Worm (Caenorhabditis elegans) whole organism, L3 larva: Measurements from ENCODE around the gene mspn-1.

Experiments used
- R02D3.7 ChIP-seq: fragments of 150-350 bp; optimal IDR thresholded peaks from 2 replicates; lab custom pipeline; 2014; ENCODE audit warnings: missing biosample characterization, missing genetic modification characterization
- ZK546.5 ChIP-seq: sonication (generic microtip); optimal IDR thresholded peaks from 2 replicates; lab custom pipeline; 2017; ENCODE audit warnings: missing biosample characterization, missing genetic modification characterization
- aly-2 ChIP-seq: fragments of 150-350 bp; optimal IDR thresholded peaks from 2 replicates; lab custom pipeline; 2014; ENCODE audit warnings: missing biosample characterization, missing genetic modification characterization
- ama-1 ChIP-seq: fragments of 150-350 bp; optimal IDR thresholded peaks from 2 replicates; lab custom pipeline; 2018
- ceh-16 ChIP-seq: sonication (generic microtip); optimal IDR thresholded peaks from 2 replicates; lab custom pipeline; 2017; ENCODE audit warnings: missing biosample characterization, missing genetic modification characterization
- ceh-28 ChIP-seq: fragments of 150-350 bp; optimal IDR thresholded peaks from 2 replicates; lab custom pipeline; 2014; ENCODE audit warnings: missing biosample characterization, missing genetic modification reagents, missing genetic modification characterization
- ceh-82 ChIP-seq: fragments of 150-350 bp; optimal IDR thresholded peaks from 2 replicates; lab custom pipeline; 2014; ENCODE audit warnings: missing biosample characterization, missing genetic modification characterization
- ceh-9 ChIP-seq: sonication (generic microtip); optimal IDR thresholded peaks from 2 replicates; lab custom pipeline; 2018; ENCODE audit warnings: missing biosample characterization, missing genetic modification characterization
- daf-12 ChIP-seq: fragments of 150-350 bp; optimal IDR thresholded peaks from 2 replicates; lab custom pipeline; 2014; ENCODE audit warnings: missing biosample characterization, missing genetic modification reagents, missing genetic modification characterization
- egl-27 ChIP-seq: sonication (generic microtip); optimal IDR thresholded peaks from 4 replicates; lab custom pipeline; 2017; ENCODE audit warnings: missing biosample characterization, missing genetic modification reagents, missing genetic modification characterization
- egl-5 ChIP-seq: fragments of 150-350 bp; optimal IDR thresholded peaks from 2 replicates; lab custom pipeline; 2017; ENCODE audit warnings: missing biosample characterization, missing genetic modification reagents, missing genetic modification characterization, inconsistent platforms
- elt-1 ChIP-seq: fragments of 150-350 bp; optimal IDR thresholded peaks from 2 replicates; lab custom pipeline; 2014; ENCODE audit warnings: missing biosample characterization, missing genetic modification characterization
- elt-2 ChIP-seq: sonication (generic microtip); optimal IDR thresholded peaks from 2 replicates; lab custom pipeline; 2016; ENCODE audit warnings: missing genetic modification reagents, mild to moderate bottlenecking, missing genetic modification characterization, missing compliant biosample characterization
- elt-3 ChIP-seq, 3 experiments: fragments of 150-350 bp in 1 of 3; sonication (generic microtip) in 2 of 3; optimal IDR thresholded peaks; 2 replicates in 2 of 3; 4 replicates in 1 of 3; lab custom pipeline; 2014 to 2017; ENCODE audit warnings: missing biosample characterization in 3 of 3, missing genetic modification characterization in 3 of 3
- eor-1 ChIP-seq, 2 experiments: fragments of 150-350 bp; optimal IDR thresholded peaks; 2 replicates each; lab custom pipeline; 2014 to 2018; ENCODE audit warnings: missing biosample characterization in 2 of 2, missing genetic modification characterization in 2 of 2
- fkh-10 ChIP-seq: sonication (generic microtip); optimal IDR thresholded peaks from 2 replicates; lab custom pipeline; 2017; ENCODE audit warnings: missing biosample characterization, missing genetic modification reagents, missing genetic modification characterization
- fkh-2 ChIP-seq: fragments of 150-350 bp; optimal IDR thresholded peaks from 2 replicates; lab custom pipeline; 2014; ENCODE audit warnings: missing biosample characterization, missing genetic modification reagents, missing genetic modification characterization
- fos-1 ChIP-seq: fragments of 150-350 bp; optimal IDR thresholded peaks from 2 replicates; lab custom pipeline; 2014; ENCODE audit warnings: missing biosample characterization, missing genetic modification characterization
- hmg-11 ChIP-seq: sonication (generic microtip); optimal IDR thresholded peaks from 2 replicates; lab custom pipeline; 2016; ENCODE audit warnings: missing genetic modification characterization, missing compliant biosample characterization
- jun-1 ChIP-seq: fragments of 150-350 bp; optimal IDR thresholded peaks from 2 replicates; lab custom pipeline; 2014; ENCODE audit warnings: missing biosample characterization, missing genetic modification reagents, missing genetic modification characterization
- lin-15B ChIP-seq: fragments of 150-350 bp; optimal IDR thresholded peaks from 2 replicates; lab custom pipeline; 2014; ENCODE audit warnings: missing biosample characterization, missing genetic modification characterization
- lin-39 ChIP-seq: fragments of 150-350 bp; optimal IDR thresholded peaks from 2 replicates; lab custom pipeline; 2018; ENCODE audit warnings: missing biosample characterization, missing genetic modification reagents, missing genetic modification characterization
- lsy-12 ChIP-seq: sonication (generic microtip); optimal IDR thresholded peaks from 2 replicates; lab custom pipeline; 2016; ENCODE audit warnings: mild to moderate bottlenecking, missing genetic modification characterization, missing compliant biosample characterization
- mdl-1 ChIP-seq: fragments of 150-350 bp; optimal IDR thresholded peaks from 2 replicates; lab custom pipeline; 2014; ENCODE audit warnings: missing biosample characterization, missing genetic modification characterization
- mml-1 ChIP-seq: fragments of 150-350 bp; sonication (generic microtip); optimal IDR thresholded peaks from 3 replicates; lab custom pipeline; 2014; ENCODE audit warnings: missing biosample characterization, missing genetic modification characterization
- nfya-1 ChIP-seq: sonication (generic microtip); optimal IDR thresholded peaks from 2 replicates; lab custom pipeline; 2017; ENCODE audit warnings: missing genetic modification characterization, mild to moderate bottlenecking, missing compliant biosample characterization, antibody characterized with exemption, moderate library complexity; ENCODE audit not compliant: insufficient read depth
- nhr-11 ChIP-seq: fragments of 150-350 bp; optimal IDR thresholded peaks from 2 replicates; lab custom pipeline; 2014; ENCODE audit warnings: missing biosample characterization, missing genetic modification characterization
- nhr-12 ChIP-seq: fragments of 150-350 bp; optimal IDR thresholded peaks from 2 replicates; lab custom pipeline; 2014; ENCODE audit warnings: missing biosample characterization, missing genetic modification characterization
- nhr-23 ChIP-seq: fragments of 150-350 bp; optimal IDR thresholded peaks from 2 replicates; lab custom pipeline; 2014; ENCODE audit warnings: missing biosample characterization, missing genetic modification reagents, missing genetic modification characterization
- nhr-237 ChIP-seq: fragments of 150-350 bp; optimal IDR thresholded peaks from 2 replicates; lab custom pipeline; 2014; ENCODE audit warnings: missing biosample characterization, missing genetic modification characterization
- nhr-25 ChIP-seq: sonication (generic microtip); optimal IDR thresholded peaks from 2 replicates; lab custom pipeline; 2017; ENCODE audit warnings: missing biosample characterization, missing genetic modification characterization
- nhr-28 ChIP-seq: fragments of 150-350 bp; optimal IDR thresholded peaks from 2 replicates; lab custom pipeline; 2014; ENCODE audit warnings: missing biosample characterization, missing genetic modification characterization
- nhr-43 ChIP-seq: sonication (generic microtip); optimal IDR thresholded peaks from 2 replicates; lab custom pipeline; 2016; ENCODE audit warnings: mild to moderate bottlenecking, missing genetic modification characterization, missing compliant biosample characterization; ENCODE audit not compliant: poor library complexity, severe bottlenecking
- nhr-67 ChIP-seq: fragments of 150-350 bp; optimal IDR thresholded peaks from 2 replicates; lab custom pipeline; 2014; ENCODE audit warnings: missing biosample characterization, missing genetic modification characterization
- nhr-76 ChIP-seq: fragments of 150-350 bp; sonication (generic microtip); optimal IDR thresholded peaks from 5 replicates; lab custom pipeline; 2014; ENCODE audit warnings: missing biosample characterization, missing genetic modification characterization
- nhr-77 ChIP-seq: fragments of 150-350 bp; optimal IDR thresholded peaks from 2 replicates; lab custom pipeline; 2014; ENCODE audit warnings: missing biosample characterization, missing genetic modification characterization
- pha-4 ChIP-seq: fragments of 150-350 bp; optimal IDR thresholded peaks from 2 replicates; lab custom pipeline; 2014; ENCODE audit warnings: missing biosample characterization, missing genetic modification reagents, missing genetic modification characterization
- sea-2 ChIP-seq: fragments of 150-350 bp; sonication (generic microtip); optimal IDR thresholded peaks from 4 replicates; lab custom pipeline; 2014; ENCODE audit warnings: missing biosample characterization, missing genetic modification reagents, missing genetic modification characterization
- skn-1 ChIP-seq: fragments of 150-350 bp; optimal IDR thresholded peaks from 2 replicates; lab custom pipeline; 2014; ENCODE audit warnings: missing biosample characterization, missing genetic modification characterization
- snpc-4 ChIP-seq: fragments of 150-350 bp; optimal IDR thresholded peaks from 2 replicates; lab custom pipeline; 2014; ENCODE audit warnings: missing biosample characterization, missing genetic modification characterization
- tbx-2 ChIP-seq: sonication (generic microtip); optimal IDR thresholded peaks from 2 replicates; lab custom pipeline; 2016; ENCODE audit warnings: mild to moderate bottlenecking, missing genetic modification characterization, missing compliant biosample characterization
- unc-39 ChIP-seq: sonication (generic microtip); optimal IDR thresholded peaks from 4 replicates; lab custom pipeline; 2017; ENCODE audit warnings: missing biosample characterization, missing genetic modification characterization
- zag-1 ChIP-seq: fragments of 150-350 bp; optimal IDR thresholded peaks from 2 replicates; lab custom pipeline; 2014; ENCODE audit warnings: missing biosample characterization, missing genetic modification characterization
- ztf-11 ChIP-seq: fragments of 150-350 bp; optimal IDR thresholded peaks from 2 replicates; lab custom pipeline; 2014; ENCODE audit warnings: missing biosample characterization, missing genetic modification characterization
- ztf-4 ChIP-seq: fragments of 150-350 bp; optimal IDR thresholded peaks from 2 replicates; lab custom pipeline; 2014; ENCODE audit warnings: missing biosample characterization, missing genetic modification characterization

mspn-1 gene

DNA sequence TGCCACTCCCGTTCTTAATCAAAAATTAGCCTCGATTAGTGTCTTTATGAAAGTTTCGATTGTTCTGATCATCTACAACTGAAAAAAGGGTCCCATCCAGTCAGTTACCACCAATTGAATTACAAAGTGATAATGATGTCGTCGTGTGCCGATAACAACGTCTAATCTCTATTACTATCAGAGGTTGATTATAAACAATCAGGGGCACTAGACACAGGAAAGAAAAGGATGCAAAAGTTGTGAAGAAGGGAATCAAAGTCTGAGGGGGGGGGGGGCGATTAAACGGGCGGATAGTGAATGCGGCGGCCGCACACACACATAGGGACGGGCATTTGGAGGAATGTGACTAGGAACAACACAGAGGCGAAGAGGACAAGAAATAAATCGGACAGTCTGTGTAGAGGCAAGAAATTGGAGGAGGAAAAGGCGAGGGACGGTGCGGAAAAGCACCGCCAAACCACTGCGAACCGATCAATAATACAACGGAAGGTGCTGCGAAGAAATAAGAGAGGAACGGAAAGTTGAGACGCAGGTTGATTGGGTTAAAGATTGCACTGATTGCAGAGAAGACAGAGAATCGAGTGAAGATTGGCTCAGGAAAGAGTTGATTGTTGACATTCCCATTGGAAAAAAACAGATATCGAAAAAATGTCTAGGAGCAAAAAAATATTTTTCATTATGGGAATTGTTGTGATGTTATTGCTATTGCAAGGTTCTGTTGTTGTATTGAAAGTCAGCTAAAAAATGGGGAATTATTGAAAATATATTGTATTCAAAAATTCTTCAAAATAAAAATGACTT lies 2.6 kb upstream of the mspn-1 start:
- no peak for TF ChIP-seq fos-1 (tag; lab: Kevin White, UChicago)
- TF ChIP-seq nhr-237 (tag; lab: Kevin White, UChicago): no peak
- TF ChIP-seq jun-1 (tag; lab: Kevin White, UChicago): no peak
- TF ChIP-seq lin-39 (tag; lab: Kevin White, UChicago): no peak
- TF ChIP-seq skn-1 (tag; lab: Kevin White, UChicago): no peak
- peak; percentile 56 for TF ChIP-seq pha-4 (tag; lab: Kevin White, UChicago)
- no peak for TF ChIP-seq ceh-16 (tag; lab: Kevin White, UChicago)
- TF ChIP-seq elt-2 (tag; lab: Kevin White, UChicago): peak; percentile 45
- TF ChIP-seq R02D3.7 (tag; lab: Kevin White, UChicago): no peak
- no peak for TF ChIP-seq zag-1 (tag; lab: Kevin White, UChicago)
- no peak for TF ChIP-seq ztf-11
- no peak for TF ChIP-seq unc-39
- no peak for TF ChIP-seq nhr-76 (tag; lab: Kevin White, UChicago)
- TF ChIP-seq ceh-9: no peak
- TF ChIP-seq nhr-77 (tag; lab: Kevin White, UChicago): no peak
- no peak for TF ChIP-seq nhr-28 (tag; lab: Kevin White, UChicago)
- no peak for TF ChIP-seq ZK546.5
- TF ChIP-seq sea-2 (GFP tag; lab: Kevin White, UChicago): no peak
- TF ChIP-seq ceh-82 (tag; lab: Kevin White, UChicago): no peak
- peak; percentile 16 for TF ChIP-seq nhr-25 (tag; lab: Kevin White, UChicago)
- TF ChIP-seq ceh-28 (tag; lab: Kevin White, UChicago): peak; percentile 24
- TF ChIP-seq nhr-43 (tag; lab: Kevin White, UChicago): no peak
- TF ChIP-seq daf-12 (tag; lab: Kevin White, UChicago): no peak
- TF ChIP-seq nhr-11 (tag; lab: Kevin White, UChicago): no peak
- peak; percentile 29 for TF ChIP-seq nfya-1 (tag; lab: Kevin White, UChicago)
- TF ChIP-seq nhr-67 (tag; lab: Kevin White, UChicago): no peak
- no peak for TF ChIP-seq aly-2
- TF ChIP-seq hmg-11: peak; percentile 37
- TF ChIP-seq egl-5 (tag; lab: Kevin White, UChicago): no peak
- TF ChIP-seq mdl-1: no peak
- TF ChIP-seq mml-1 (tag; lab: Kevin White, UChicago): no peak

DNA sequence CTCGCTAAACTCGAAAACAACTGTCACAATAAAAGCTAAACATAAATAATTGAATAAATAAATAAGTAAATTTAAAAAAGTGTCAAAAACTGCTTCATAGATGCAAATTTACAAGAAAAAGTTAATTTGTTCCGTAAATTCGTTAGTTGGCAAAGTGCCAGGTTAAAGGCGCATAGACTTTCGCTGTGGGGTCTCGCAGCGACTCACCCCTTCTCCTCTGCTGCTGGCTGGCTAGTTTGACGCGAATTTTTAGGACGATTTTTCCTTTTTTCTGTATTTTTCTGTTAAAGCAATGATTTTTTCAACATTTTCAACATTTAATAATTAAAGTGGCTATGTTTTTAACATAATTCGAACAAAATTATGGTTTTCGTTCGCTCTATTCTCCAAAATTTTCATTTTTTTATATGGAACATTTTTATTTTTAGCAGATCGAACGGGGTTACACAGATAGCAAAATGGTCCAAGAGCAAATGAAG lies 1.5 kb upstream of the mspn-1 start, which contains the start of gene rack-1:
TSS of gene rack-1 (plus strand) at position 429 of the 479 bp plus-strand sequence.
- TF ChIP-seq nhr-28 (tag; lab: Kevin White, UChicago) (no peak), ztf-11 (no peak), ceh-82 (tag; lab: Kevin White, UChicago) (no peak), snpc-4 (tag; lab: Kevin White, UChicago) (peak; percentile 47), ceh-16 (tag; lab: Kevin White, UChicago) (no peak), R02D3.7 (tag; lab: Kevin White, UChicago) (no peak), lin-15B (tag; lab: Kevin White, UChicago) (peak; percentile 64), tbx-2 (tag; lab: Kevin White, UChicago) (no peak), fkh-10 (GFP tag; lab: Kevin White, UChicago) (no peak), ztf-4 (tag; lab: Kevin White, UChicago) (no peak), pha-4 (tag; lab: Kevin White, UChicago) (peak; percentile 70), ZK546.5 (no peak), nhr-43 (tag; lab: Kevin White, UChicago) (no peak), nhr-77 (tag; lab: Kevin White, UChicago) (no peak), nhr-25 (tag; lab: Kevin White, UChicago) (peak; percentile 52), aly-2 (no peak), fkh-2 (tag; lab: Kevin White, UChicago) (no peak), mdl-1 (no peak), egl-27 (no peak), nhr-23 (peak; percentile 73), zag-1 (tag; lab: Kevin White, UChicago) (no peak), jun-1 (tag; lab: Kevin White, UChicago) (no peak), lin-39 (tag; lab: Kevin White, UChicago) (peak; percentile 79), nfya-1 (tag; lab: Kevin White, UChicago) (peak; percentile 85), fos-1 (tag; lab: Kevin White, UChicago) (no peak), ceh-28 (tag; lab: Kevin White, UChicago) (no peak), hmg-11 (peak; percentile 65), ceh-9 (no peak), elt-3 (tag; optimal IDR thresholded peaks at IDR 0.05; lab: Kevin White, UChicago) (no peak), daf-12 (tag; lab: Kevin White, UChicago) (no peak), nhr-12 (tag; lab: Kevin White, UChicago) (no peak), elt-1 (tag; lab: Kevin White, UChicago) (no peak), unc-39 (no peak), nhr-237 (tag; lab: Kevin White, UChicago) (no peak), nhr-67 (tag; lab: Kevin White, UChicago) (no peak), eor-1 (tag; optimal IDR thresholded peaks at IDR 0.05; lab: Kevin White, UChicago) (no peak), elt-2 (tag; lab: Kevin White, UChicago) (peak; percentile 24), mml-1 (tag; lab: Kevin White, UChicago) (no peak), sea-2 (GFP tag; lab: Kevin White, UChicago) (no peak), ama-1 (lab: Kevin White, UChicago) (no peak), nhr-11 (tag; lab: Kevin White, UChicago) (no peak), egl-5 (tag; lab: Kevin White, UChicago) (no peak), lsy-12 (tag; lab: Kevin White, UChicago) (no peak)
